Worm (Caenorhabditis elegans) whole organism, L4 larva: ENCODE measurements around the gene ergi-2.

ENCODE experiments used
- D1046.2 ChIP-seq: fragments of 200-800 bp; sonication (Bioruptor generic); IDR thresholded peaks from 2 replicates; pipeline ENCODE4 v1.3.6; 2022; ENCODE audit warnings: missing genetic modification characterization, missing compliant biosample characterization
- F10B5.3 ChIP-seq: sonication (generic microtip); optimal IDR thresholded peaks from 2 replicates; lab custom pipeline; 2016; ENCODE audit warnings: mild to moderate bottlenecking, missing genetic modification characterization, missing compliant biosample characterization
- R02D3.7 ChIP-seq: fragments of 150-350 bp; sonication (generic microtip); optimal IDR thresholded peaks from 3 replicates; lab custom pipeline; 2014; ENCODE audit warnings: missing biosample characterization, missing genetic modification characterization
- T20F7.1 ChIP-seq: fragments of 200-800 bp; sonication (Bioruptor generic); optimal IDR thresholded peaks from 2 replicates; lab custom pipeline; 2018; ENCODE audit warnings: mild to moderate bottlenecking, missing genetic modification characterization, missing compliant biosample characterization
- Y5F2A.4 ChIP-seq: fragments of 200-800 bp; sonication (Bioruptor generic); optimal IDR thresholded peaks from 2 replicates; lab custom pipeline; 2018; ENCODE audit warnings: mild to moderate bottlenecking, missing genetic modification characterization, missing compliant biosample characterization
- Y75B8A.6 ChIP-seq: fragments of 200-800 bp; sonication (Bioruptor generic); IDR thresholded peaks from 2 replicates; pipeline ENCODE4 v1.3.6; 2022; ENCODE audit warnings: missing genetic modification reagents, missing genetic modification characterization, missing compliant biosample characterization
- ZK546.5 ChIP-seq, 2 experiments: sonication (generic microtip); optimal IDR thresholded peaks; 2 replicates each; lab custom pipeline; 2017; ENCODE audit warnings: missing biosample characterization in 2 of 2, missing genetic modification characterization in 2 of 2
- aly-2 ChIP-seq: sonication (generic microtip); optimal IDR thresholded peaks from 2 replicates; lab custom pipeline; 2018; ENCODE audit warnings: missing biosample characterization, missing genetic modification characterization
- attf-4 ChIP-seq: sonication (generic microtip); optimal IDR thresholded peaks from 3 replicates; lab custom pipeline; 2017; ENCODE audit warnings: missing biosample characterization, missing genetic modification characterization
- ceh-20 ChIP-seq: fragments of 200-800 bp; sonication (Bioruptor generic); IDR thresholded peaks from 2 replicates; pipeline ENCODE4 v1.3.6; 2022; ENCODE audit warnings: missing genetic modification reagents, missing genetic modification characterization, missing compliant biosample characterization
- ceh-28 ChIP-seq: fragments of 150-350 bp; optimal IDR thresholded peaks from 2 replicates; lab custom pipeline; 2014; ENCODE audit warnings: missing biosample characterization, missing genetic modification reagents, missing genetic modification characterization
- ceh-82 ChIP-seq: sonication (generic microtip); optimal IDR thresholded peaks from 2 replicates; lab custom pipeline; 2017; ENCODE audit warnings: missing biosample characterization, missing genetic modification characterization
- ces-1 ChIP-seq: fragments of 150-350 bp; sonication (generic microtip); optimal IDR thresholded peaks from 4 replicates; lab custom pipeline; 2014; ENCODE audit warnings: missing biosample characterization, missing genetic modification reagents, missing genetic modification characterization
- daf-16 ChIP-seq, 3 experiments: sonication (generic microtip); optimal IDR thresholded peaks; 2 replicates each; lab custom pipeline; 2016 to 2017; ENCODE audit warnings: missing genetic modification characterization in 3 of 3, missing genetic modification reagents in 3 of 3, mild to moderate bottlenecking in 2 of 3, missing compliant biosample characterization in 2 of 3, missing biosample characterization in 1 of 3, moderate library complexity in 1 of 3
- daf-19 ChIP-seq: fragments of 200-800 bp; sonication (Bioruptor generic); conservative IDR thresholded peaks from 2 replicates; pipeline ENCODE4 v1.3.6; 2022; ENCODE audit warnings: missing genetic modification characterization, missing compliant biosample characterization
- dpl-1 ChIP-seq: fragments of 150-350 bp; optimal IDR thresholded peaks from 2 replicates; lab custom pipeline; 2014; ENCODE audit warnings: missing biosample characterization, missing genetic modification reagents, missing genetic modification characterization
- duxl-1 ChIP-seq: sonication (generic microtip); optimal IDR thresholded peaks from 2 replicates; lab custom pipeline; 2016; ENCODE audit warnings: mild to moderate bottlenecking, missing genetic modification characterization, moderate library complexity, missing compliant biosample characterization; ENCODE audit not compliant: poor library complexity
- dve-1 ChIP-seq: sonication (generic microtip); optimal IDR thresholded peaks from 2 replicates; lab custom pipeline; 2017; ENCODE audit warnings: antibody characterized with exemption, mild to moderate bottlenecking, missing genetic modification characterization, missing compliant biosample characterization; ENCODE audit not compliant: insufficient read depth
- egl-27 ChIP-seq: sonication (generic microtip); optimal IDR thresholded peaks from 3 replicates; lab custom pipeline; 2017; ENCODE audit warnings: missing biosample characterization, missing genetic modification reagents, missing genetic modification characterization
- fkh-10 ChIP-seq: fragments of 150-350 bp; optimal IDR thresholded peaks from 2 replicates; lab custom pipeline; 2014; ENCODE audit warnings: missing biosample characterization, missing genetic modification reagents, missing genetic modification characterization
- gei-8 ChIP-seq: fragments of 200-800 bp; sonication (Bioruptor generic); optimal IDR thresholded peaks from 2 replicates; lab custom pipeline; 2018; ENCODE audit warnings: mild to moderate bottlenecking, missing genetic modification characterization, missing compliant biosample characterization
- hlh-30 ChIP-seq: sonication (generic microtip); optimal IDR thresholded peaks from 2 replicates; lab custom pipeline; 2017; ENCODE audit warnings: antibody characterized with exemption, mild to moderate bottlenecking, missing genetic modification characterization, missing compliant biosample characterization; ENCODE audit not compliant: insufficient read depth
- lin-15B ChIP-seq: fragments of 150-350 bp; sonication (generic microtip); optimal IDR thresholded peaks from 3 replicates; lab custom pipeline; 2014; ENCODE audit warnings: missing biosample characterization, missing genetic modification characterization
- madf-5 ChIP-seq, 2 experiments: fragments of 200-800 bp; sonication (Bioruptor generic); IDR thresholded peaks; 2 replicates each; pipeline ENCODE4 v1.3.6; 2022; ENCODE audit warnings: missing compliant biosample characterization in 2 of 2, missing genetic modification characterization in 2 of 2
- madf-9 ChIP-seq: fragments of 200-800 bp; sonication (Bioruptor generic); conservative IDR thresholded peaks from 2 replicates; pipeline ENCODE4 v1.3.6; 2022; ENCODE audit warnings: missing genetic modification reagents, missing genetic modification characterization, missing compliant biosample characterization
- mdl-1 ChIP-seq, 2 experiments: fragments of 150-350 bp in 1 of 2; sonication (generic microtip) in 1 of 2; optimal IDR thresholded peaks; 2 replicates each; lab custom pipeline; 2014 to 2017; ENCODE audit warnings: missing biosample characterization in 2 of 2, missing genetic modification characterization in 2 of 2
- mdt-29 ChIP-seq: fragments of 200-800 bp; sonication (Bioruptor generic); IDR thresholded peaks from 2 replicates; pipeline ENCODE4 v1.3.6; 2022; ENCODE audit warnings: missing genetic modification reagents, missing genetic modification characterization, missing compliant biosample characterization
- mxl-2 ChIP-seq: fragments of 200-800 bp; sonication (Bioruptor generic); conservative IDR thresholded peaks from 2 replicates; pipeline ENCODE4 v1.3.6; 2022; ENCODE audit warnings: missing genetic modification reagents, missing genetic modification characterization, missing compliant biosample characterization
- nhr-111 ChIP-seq: fragments of 200-800 bp; sonication (Bioruptor generic); optimal IDR thresholded peaks from 2 replicates; lab custom pipeline; 2018; ENCODE audit warnings: mild to moderate bottlenecking, missing genetic modification characterization, missing compliant biosample characterization
- nhr-41 ChIP-seq: fragments of 200-800 bp; sonication (Bioruptor generic); IDR thresholded peaks from 2 replicates; pipeline ENCODE4 v1.3.6; 2022; ENCODE audit warnings: missing genetic modification reagents, missing genetic modification characterization, missing compliant biosample characterization
- pha-4 ChIP-seq, 2 experiments: fragments of 150-350 bp in 1 of 2; fragments of 200-800 bp in 1 of 2; sonication (Bioruptor generic) in 1 of 2; IDR thresholded peaks in 1 of 2; optimal IDR thresholded peaks in 1 of 2; 2 replicates each; pipeline versions ENCODE4 v1.3.6 to Lab custom; 2014 to 2022; ENCODE audit warnings: missing genetic modification characterization in 2 of 2, missing genetic modification reagents in 2 of 2, missing biosample characterization in 1 of 2, missing compliant biosample characterization in 1 of 2
- php-3 ChIP-seq: fragments of 200-800 bp; sonication (Bioruptor generic); IDR thresholded peaks from 2 replicates; pipeline ENCODE4 v1.3.6; 2022; ENCODE audit warnings: missing genetic modification reagents, missing genetic modification characterization, missing compliant biosample characterization
- pqm-1 ChIP-seq: sonication (generic microtip); optimal IDR thresholded peaks from 2 replicates; lab custom pipeline; 2017; ENCODE audit warnings: missing biosample characterization, missing genetic modification characterization
- saeg-2 ChIP-seq: fragments of 200-800 bp; sonication (Bioruptor generic); IDR thresholded peaks from 2 replicates; pipeline ENCODE4 v1.3.6; 2022; ENCODE audit warnings: missing genetic modification reagents, missing genetic modification characterization, missing compliant biosample characterization
- sdz-12 ChIP-seq: fragments of 200-800 bp; sonication (Bioruptor generic); optimal IDR thresholded peaks from 2 replicates; lab custom pipeline; 2018; ENCODE audit warnings: mild to moderate bottlenecking, missing genetic modification characterization, missing compliant biosample characterization
- spr-1 ChIP-seq: sonication (generic microtip); optimal IDR thresholded peaks from 2 replicates; lab custom pipeline; 2016; ENCODE audit warnings: mild to moderate bottlenecking, missing genetic modification characterization, missing compliant biosample characterization
- spr-3 ChIP-seq: fragments of 200-800 bp; sonication (Bioruptor generic); optimal IDR thresholded peaks from 2 replicates; lab custom pipeline; 2018; ENCODE audit warnings: mild to moderate bottlenecking, missing genetic modification characterization, missing compliant biosample characterization
- tag-97 ChIP-seq: fragments of 200-800 bp; sonication (Bioruptor generic); IDR thresholded peaks from 2 replicates; pipeline ENCODE4 v1.3.6; 2022; ENCODE audit warnings: missing genetic modification characterization, missing compliant biosample characterization
- unc-130 ChIP-seq: sonication (generic microtip); optimal IDR thresholded peaks from 2 replicates; lab custom pipeline; 2016; ENCODE audit warnings: missing genetic modification reagents, missing genetic modification characterization, missing compliant biosample characterization
- unc-39 ChIP-seq: sonication (generic microtip); optimal IDR thresholded peaks from 2 replicates; lab custom pipeline; 2017; ENCODE audit warnings: missing biosample characterization, missing genetic modification characterization
- zfp-3 ChIP-seq: fragments of 200-800 bp; sonication (Bioruptor generic); conservative IDR thresholded peaks from 2 replicates; pipeline ENCODE4 v1.3.6; 2022; ENCODE audit warnings: missing genetic modification reagents, missing genetic modification characterization, missing compliant biosample characterization
- zip-11 ChIP-seq: fragments of 200-800 bp; sonication (Bioruptor generic); IDR thresholded peaks from 2 replicates; pipeline ENCODE4 v1.3.6; 2022; ENCODE audit warnings: missing genetic modification characterization, missing compliant biosample characterization
- zip-2 ChIP-seq: fragments of 150-350 bp; optimal IDR thresholded peaks from 2 replicates; lab custom pipeline; 2014; ENCODE audit warnings: missing biosample characterization, missing genetic modification characterization

Gene ergi-2

ce11 chrX:14993744-14994143 is 13.4 kb downstream of the ergi-2 start:
- TF ChIP-seq fkh-10 (GFP tag; lab: Kevin White, UChicago) = peak; percentile 6
- no peak for TF ChIP-seq daf-16 (GFP tag; optimal IDR thresholded peaks at IDR 0.05; lab: Kevin White, UChicago)
- no peak for TF ChIP-seq daf-16 (tag; optimal IDR thresholded peaks at IDR 0.05; lab: Kevin White, UChicago)

- TF ChIP-seq madf-9 = no peak
- no peak for TF ChIP-seq lin-15B
- TF ChIP-seq zip-2 = no peak
- TF ChIP-seq tag-97 (GFP tag; lab: Robert Waterston, UW) = no peak
- TF ChIP-seq attf-4 (tag; lab: Kevin White, UChicago) = no peak
- no peak for TF ChIP-seq egl-27 (tag; lab: Kevin White, UChicago)
- TF ChIP-seq gei-8 (GFP tag; lab: Kevin White, UChicago) = no peak
- no peak for TF ChIP-seq saeg-2 (GFP tag; lab: Robert Waterston, UW)
Measured at ce11 chrX:14991280-14991679, 15.8 kb downstream of the ergi-2 start, which contains the start of gene iglr-1. iglr-1 (minus strand) TSS chrX:14991380.

ce11 chrX:14988160-14988559 is 18.9 kb downstream of the ergi-2 start:
- no peak for TF ChIP-seq zip-2
- TF ChIP-seq daf-19 (GFP tag; lab: Robert Waterston, UW) = no peak
- TF ChIP-seq ceh-20 (GFP tag; lab: Robert Waterston, UW) = no peak
- TF ChIP-seq dpl-1 (GFP tag; lab: Kevin White, UChicago) = no peak
- no peak for TF ChIP-seq spr-1 (tag; lab: Kevin White, UChicago)
- no peak for TF ChIP-seq nhr-111 (GFP tag; lab: Kevin White, UChicago)
- no peak for TF ChIP-seq dve-1 (tag; lab: Kevin White, UChicago)
- no peak for TF ChIP-seq madf-5 (GFP tag; IDR thresholded peaks at IDR 0.05; lab: Robert Waterston, UW)
- TF ChIP-seq R02D3.7 = no peak
- TF ChIP-seq, all 104 proteins: peak for 0

- TF ChIP-seq ceh-82 (tag; lab: Kevin White, UChicago) (no peak), unc-130 (GFP tag; lab: Kevin White, UChicago) (no peak), zip-11 (GFP tag; lab: Robert Waterston, UW) (no peak), dve-1 (tag; lab: Kevin White, UChicago) (peak; percentile 76), zfp-3 (no peak), mdt-29 (GFP tag; lab: Robert Waterston, UW) (no peak), pha-4 (GFP tag; IDR thresholded peaks at IDR 0.05; lab: Robert Waterston, UW) (no peak), pha-4 (tag; optimal IDR thresholded peaks at IDR 0.05; lab: Kevin White, UChicago) (peak; percentile 98), unc-39 (no peak), Y5F2A.4 (GFP tag; lab: Kevin White, UChicago) (no peak), php-3 (GFP tag; lab: Robert Waterston, UW) (no peak), sdz-12 (no peak), hlh-30 (tag; lab: Kevin White, UChicago) (peak; percentile 97), ceh-20 (GFP tag; lab: Robert Waterston, UW) (0 out of 2 replicates have a peak, but pooled peaks have one; percentile 21), dpl-1 (GFP tag; lab: Kevin White, UChicago) (peak; percentile 45), ZK546.5 (tag; optimal IDR thresholded peaks at IDR 0.05; lab: Kevin White, UChicago) (no peak), zip-2 (no peak), ces-1 (GFP tag; lab: Kevin White, UChicago) (no peak), duxl-1 (no peak), mdl-1 (tag; optimal IDR thresholded peaks at IDR 0.05; lab: Kevin White, UChicago) (peak in 1 of 2 experiments; percentile 68), tag-97 (GFP tag; lab: Robert Waterston, UW) (no peak), pqm-1 (tag; lab: Kevin White, UChicago) (peak; percentile 28), mxl-2 (GFP tag; lab: Robert Waterston, UW) (no peak), ceh-28 (tag; lab: Kevin White, UChicago) (peak; percentile 37), F10B5.3 (no peak), nhr-41 (no peak), T20F7.1 (no peak), aly-2 (no peak), D1046.2 (GFP tag; lab: Robert Waterston, UW) (no peak), Y75B8A.6 (GFP tag; lab: Robert Waterston, UW) (no peak), nhr-111 (GFP tag; lab: Kevin White, UChicago) (no peak), spr-3 (no peak)
Measured at ce11 chrX:14983274-14983673, 23.8 kb downstream of the ergi-2 start, which contains the start of gene rbg-1. rbg-1 (plus strand) TSS chrX:14983533.
